Worm (Caenorhabditis elegans) whole organism, L2 larva: ENCODE measurements around the gene rnp-3.

Source experiments
- F13H6.1 ChIP-seq: sonication (generic microtip); optimal IDR thresholded peaks from 2 replicates; lab custom pipeline; 2016; ENCODE audit warnings: missing genetic modification characterization, missing compliant biosample characterization
- Y55F3AM.14 ChIP-seq: fragments of 200-800 bp; sonication (Bioruptor generic); optimal IDR thresholded peaks from 2 replicates; lab custom pipeline; 2018; ENCODE audit warnings: mild to moderate bottlenecking, missing genetic modification characterization, missing compliant biosample characterization
- alr-1 ChIP-seq: fragments of 150-350 bp; optimal IDR thresholded peaks from 2 replicates; lab custom pipeline; 2014; ENCODE audit warnings: missing biosample characterization, missing genetic modification characterization
- ceh-16 ChIP-seq: fragments of 150-350 bp; optimal IDR thresholded peaks from 2 replicates; lab custom pipeline; 2014; ENCODE audit warnings: missing biosample characterization, missing genetic modification characterization
- ceh-82 ChIP-seq: fragments of 150-350 bp; optimal IDR thresholded peaks from 2 replicates; lab custom pipeline; 2014; ENCODE audit warnings: missing biosample characterization, missing genetic modification characterization
- elt-1 ChIP-seq: fragments of 150-350 bp; optimal IDR thresholded peaks from 2 replicates; lab custom pipeline; 2014; ENCODE audit warnings: missing biosample characterization, missing genetic modification characterization
- elt-3 ChIP-seq: sonication (generic microtip); optimal IDR thresholded peaks from 2 replicates; lab custom pipeline; 2017; ENCODE audit warnings: missing biosample characterization, missing genetic modification characterization
- lin-11 ChIP-seq: fragments of 150-350 bp; sonication (generic microtip); optimal IDR thresholded peaks from 2 replicates; lab custom pipeline; 2014; ENCODE audit warnings: missing biosample characterization, missing genetic modification characterization, inconsistent platforms, mixed read lengths
- mbf-1 ChIP-seq: sonication (generic microtip); optimal IDR thresholded peaks from 2 replicates; lab custom pipeline; 2017; ENCODE audit warnings: missing biosample characterization, missing genetic modification characterization
- nhr-11 ChIP-seq: fragments of 150-350 bp; optimal IDR thresholded peaks from 2 replicates; lab custom pipeline; 2014; ENCODE audit warnings: missing biosample characterization, missing genetic modification characterization
- nhr-129 ChIP-seq: fragments of 150-350 bp; optimal IDR thresholded peaks from 2 replicates; lab custom pipeline; 2014; ENCODE audit warnings: missing biosample characterization, missing genetic modification characterization
- nhr-21 ChIP-seq: fragments of 150-350 bp; optimal IDR thresholded peaks from 2 replicates; lab custom pipeline; 2014; ENCODE audit warnings: missing biosample characterization, missing genetic modification characterization
- nhr-25 ChIP-seq: fragments of 150-350 bp; sonication (generic microtip); optimal IDR thresholded peaks from 3 replicates; lab custom pipeline; 2014; ENCODE audit warnings: missing biosample characterization, missing genetic modification characterization
- nhr-6 ChIP-seq: fragments of 150-350 bp; optimal IDR thresholded peaks from 2 replicates; lab custom pipeline; 2014; ENCODE audit warnings: missing biosample characterization, missing genetic modification characterization
- peb-1 ChIP-seq: fragments of 150-350 bp; optimal IDR thresholded peaks from 2 replicates; lab custom pipeline; 2014; ENCODE audit warnings: missing biosample characterization, missing genetic modification characterization
- sma-3 ChIP-seq: sonication (generic microtip); optimal IDR thresholded peaks from 2 replicates; lab custom pipeline; 2016; ENCODE audit warnings: missing genetic modification reagents, missing genetic modification characterization, missing compliant biosample characterization
- unc-62 ChIP-seq: fragments of 150-350 bp; optimal IDR thresholded peaks from 2 replicates; lab custom pipeline; 2014; ENCODE audit warnings: missing biosample characterization, missing genetic modification reagents, missing genetic modification characterization
- ztf-11 ChIP-seq: sonication (generic microtip); optimal IDR thresholded peaks from 2 replicates; lab custom pipeline; 2017; ENCODE audit warnings: missing biosample characterization, missing genetic modification characterization

The rnp-3 gene

DNA sequence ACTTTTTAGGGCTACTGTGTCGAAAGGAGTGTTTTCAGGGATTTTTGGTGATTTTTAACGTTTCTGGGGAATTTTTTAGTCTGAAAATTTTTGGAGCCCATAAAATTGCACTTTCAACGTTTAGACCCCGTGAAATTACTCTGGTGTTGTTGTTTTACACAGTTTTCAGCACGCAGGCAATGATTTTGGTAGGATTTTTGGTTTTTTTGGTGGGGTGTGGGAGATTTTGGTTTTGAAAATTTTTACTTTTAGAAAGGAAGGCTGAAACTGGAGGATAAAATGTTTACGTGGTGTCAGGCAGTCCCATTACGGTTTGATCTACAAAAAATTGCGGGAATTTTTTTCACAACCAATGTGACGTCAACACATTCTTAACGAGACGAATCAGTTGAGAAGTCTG lies 44.4 kb downstream of the rnp-3 start:
- TF ChIP-seq lin-11 (tag; lab: Kevin White, UChicago) (no peak), Y55F3AM.14 (GFP tag; lab: Kevin White, UChicago) (no peak), ztf-11 (tag; lab: Kevin White, UChicago) (no peak), nhr-25 (no peak), elt-1 (no peak), peb-1 (tag; lab: Kevin White, UChicago) (no peak), nhr-21 (tag; lab: Kevin White, UChicago) (no peak), nhr-129 (tag; lab: Kevin White, UChicago) (no peak), elt-3 (tag; lab: Kevin White, UChicago) (no peak), nhr-11 (no peak), mbf-1 (tag; lab: Kevin White, UChicago) (no peak), unc-62 (GFP tag; lab: Kevin White, UChicago) (no peak), sma-3 (GFP tag; lab: Kevin White, UChicago) (no peak), F13H6.1 (tag; lab: Kevin White, UChicago) (no peak), ceh-16 (tag; lab: Kevin White, UChicago) (no peak)
- TF ChIP-seq, all 48 proteins: peak for 0

DNA sequence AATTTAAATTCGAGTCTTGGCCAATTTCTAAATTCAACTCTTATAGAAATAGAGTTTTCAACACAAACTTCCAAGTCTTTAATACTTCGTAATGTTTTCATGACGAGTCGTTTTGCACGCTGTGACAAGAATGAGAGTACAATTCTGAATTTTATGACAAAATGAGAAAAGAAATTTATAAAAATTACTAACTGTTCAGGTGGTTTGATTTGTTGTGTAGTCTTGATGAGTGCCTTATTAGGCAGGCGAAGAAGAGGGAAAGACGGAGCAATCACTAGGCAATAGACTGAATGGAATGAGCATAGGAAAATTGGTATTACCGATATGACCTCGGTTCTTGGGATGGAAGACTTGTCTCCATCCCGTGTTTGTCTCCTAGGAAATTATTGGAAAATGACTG lies 46.1 kb downstream of the rnp-3 start, which contains the start of gene F30B5.11:
F30B5.11 (minus strand) TSS at position 101 of the 400 bp plus-strand sequence.
- no peak for TF ChIP-seq nhr-6 (tag; lab: Kevin White, UChicago)
- no peak for TF ChIP-seq alr-1 (tag; lab: Kevin White, UChicago)
- TF ChIP-seq ceh-82 (tag; lab: Kevin White, UChicago): no peak
- TF ChIP-seq, all 48 proteins: peak for 0

DNA sequence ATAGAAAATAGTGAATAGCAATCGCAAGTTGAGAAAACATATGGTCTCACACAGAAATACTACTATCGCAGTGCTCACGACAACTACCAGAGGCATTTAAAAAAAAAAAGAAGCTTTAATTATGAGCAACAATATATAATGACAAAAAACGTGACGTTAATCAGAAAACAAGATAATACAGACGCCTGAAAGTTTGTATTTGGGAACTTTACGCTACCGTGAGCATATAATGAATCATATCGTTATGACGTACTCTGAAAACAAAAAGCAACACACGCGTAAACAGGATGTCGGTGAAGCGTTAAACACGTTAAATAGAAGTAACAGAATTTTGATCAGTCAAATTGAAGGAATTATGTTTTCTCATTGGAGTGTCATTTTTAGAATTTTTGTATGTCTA lies 52.0 kb downstream of the rnp-3 start, which contains the start of gene srbc-71:
srbc-71 (minus strand) TSS at position 101 of the 400 bp plus-strand sequence.
- no peak for TF ChIP-seq ceh-16 (tag; lab: Kevin White, UChicago)
- no peak for TF ChIP-seq elt-3 (tag; lab: Kevin White, UChicago)
